Worm (Caenorhabditis elegans) whole organism, L3 larva: ENCODE data around the gene W03D2.9.

Source experiments
- aly-2 ChIP-seq: fragments of 150-350 bp; optimal IDR thresholded peaks from 2 replicates; lab custom pipeline; 2014; ENCODE audit warnings: missing biosample characterization, missing genetic modification characterization
- egl-5 ChIP-seq: fragments of 150-350 bp; optimal IDR thresholded peaks from 2 replicates; lab custom pipeline; 2017; ENCODE audit warnings: missing biosample characterization, missing genetic modification reagents, missing genetic modification characterization, inconsistent platforms
- lsy-12 ChIP-seq: sonication (generic microtip); optimal IDR thresholded peaks from 2 replicates; lab custom pipeline; 2016; ENCODE audit warnings: mild to moderate bottlenecking, missing genetic modification characterization, missing compliant biosample characterization
- mdl-1 ChIP-seq: fragments of 150-350 bp; optimal IDR thresholded peaks from 2 replicates; lab custom pipeline; 2014; ENCODE audit warnings: missing biosample characterization, missing genetic modification characterization
- nhr-237 ChIP-seq: fragments of 150-350 bp; optimal IDR thresholded peaks from 2 replicates; lab custom pipeline; 2014; ENCODE audit warnings: missing biosample characterization, missing genetic modification characterization
- pha-4 ChIP-seq: fragments of 150-350 bp; optimal IDR thresholded peaks from 2 replicates; lab custom pipeline; 2014; ENCODE audit warnings: missing biosample characterization, missing genetic modification reagents, missing genetic modification characterization
- unc-39 ChIP-seq: sonication (generic microtip); optimal IDR thresholded peaks from 4 replicates; lab custom pipeline; 2017; ENCODE audit warnings: missing biosample characterization, missing genetic modification characterization
- unc-62 ChIP-seq: fragments of 150-350 bp; sonication (generic microtip); optimal IDR thresholded peaks from 4 replicates; lab custom pipeline; 2014; ENCODE audit warnings: missing biosample characterization, missing genetic modification reagents, missing genetic modification characterization

DNA sequence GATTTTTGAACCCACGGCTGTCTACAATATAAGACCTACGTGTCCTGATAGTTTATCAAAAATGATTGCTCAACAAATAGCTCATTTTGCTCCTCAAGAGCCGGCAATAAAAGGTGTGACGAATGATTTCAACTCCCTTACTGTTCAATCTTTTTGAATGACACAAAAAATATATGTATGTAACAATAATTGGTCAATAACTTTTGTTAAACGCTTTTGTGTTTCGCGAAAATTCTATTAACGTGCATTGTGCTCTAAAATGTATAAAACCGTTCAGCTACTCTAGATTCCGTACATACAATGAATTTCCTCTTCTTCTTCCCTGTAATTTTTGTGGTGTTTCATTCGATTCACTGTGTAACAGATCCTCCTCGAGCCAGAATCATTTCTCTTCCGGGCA, 5.0 kb upstream of the W03D2.9 start, which contains the start of gene C35B1.4:
- TF ChIP-seq pha-4 (no peak), lsy-12 (tag; lab: Kevin White, UChicago) (no peak), nhr-237 (no peak), egl-5 (tag; lab: Kevin White, UChicago) (no peak), mdl-1 (tag; lab: Kevin White, UChicago) (no peak), unc-62 (GFP tag; lab: Kevin White, UChicago) (no peak), unc-39 (no peak), aly-2 (tag; lab: Kevin White, UChicago) (no peak)
